Worm (Caenorhabditis elegans): Measurements from ENCODE around the gene R02F2.6.
A peak's percentile ranks its signal among the peaks of the same experiment; 100 is the strongest.

DNA sequence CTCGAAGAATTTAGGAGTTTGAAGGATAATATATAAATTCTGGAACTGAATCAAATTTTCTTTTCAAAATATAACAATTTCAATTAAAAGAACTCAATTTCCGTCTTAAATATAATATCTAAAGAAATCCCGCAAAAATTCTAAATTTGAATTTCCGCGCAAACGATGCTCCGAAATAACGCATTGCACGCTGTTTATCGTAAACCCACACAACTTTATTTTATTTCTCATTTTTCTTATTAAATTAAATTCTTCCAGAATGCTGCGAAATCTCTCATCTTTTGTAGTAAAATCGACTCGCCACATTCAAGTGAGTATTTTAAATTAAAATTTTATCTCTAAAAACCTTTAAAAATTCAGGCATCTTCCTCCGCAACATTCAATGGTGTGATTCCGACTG, 20.2 kb upstream of the R02F2.6 start, which contains the start of gene R02F2.9:
- no peak for TF ChIP-seq lin-15B (tag; optimal IDR thresholded peaks at IDR 0.05)
- no peak for TF ChIP-seq aly-2 (tag; optimal IDR thresholded peaks at IDR 0.05)
- TF ChIP-seq sdz-12 (GFP tag; optimal IDR thresholded peaks at IDR 0.05) = no peak
- no peak for TF ChIP-seq dmd-8 (GFP tag; IDR thresholded peaks at IDR 0.05)
- TF ChIP-seq mep-1 (tag; optimal IDR thresholded peaks at IDR 0.05) = no peak
- no peak for TF ChIP-seq Y105C5A.15 (GFP tag; IDR thresholded peaks at IDR 0.05)
- no peak for TF ChIP-seq F49E8.2 (tag; optimal IDR thresholded peaks at IDR 0.05; ENCODE audit: borderline replicate concordance)
- no peak for TF ChIP-seq unc-62 (GFP tag; optimal IDR thresholded peaks at IDR 0.05 in 1 of 2)
- TF ChIP-seq unc-62 (tag; optimal IDR thresholded peaks at IDR 0.05) = no peak
- TF ChIP-seq nhr-77 (tag; optimal IDR thresholded peaks at IDR 0.05) = no peak
- no peak for TF ChIP-seq dve-1 (tag; optimal IDR thresholded peaks at IDR 0.05; ENCODE audit: insufficient read depth)
- TF ChIP-seq zag-1 (tag; optimal IDR thresholded peaks at IDR 0.05) = no peak
- peak; percentile 58 for TF ChIP-seq mes-2 (tag; optimal IDR thresholded peaks at IDR 0.05; ENCODE audit: poor library complexity, severe bottlenecking)
